Worm (Caenorhabditis elegans): ENCODE measurements around the gene F40G12.5.
"Not testable (repeated sequence)": the region's sequence is repeated elsewhere in the genome, so short reads cannot be mapped to it uniquely, and the experiment has no call there.

DNA sequence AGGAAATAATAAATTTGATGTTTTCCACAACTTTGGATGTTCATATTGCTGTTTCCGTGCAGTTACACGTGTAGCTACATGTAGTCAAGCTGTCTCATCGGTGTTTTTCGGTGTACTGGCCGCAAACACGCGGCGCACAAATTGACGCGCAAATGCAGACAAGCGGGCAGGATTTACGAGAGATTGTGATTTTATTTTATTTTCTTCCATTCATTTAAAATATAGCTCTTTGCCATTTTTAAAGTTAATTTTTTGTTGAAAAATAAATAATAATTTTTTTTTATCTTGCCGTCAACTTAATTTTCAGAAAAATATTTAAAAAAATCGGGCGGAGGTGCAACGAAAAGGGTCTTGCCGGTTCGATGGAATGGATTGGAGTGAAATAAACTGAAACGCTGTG is 3.6 kb upstream of the F40G12.5 start, which contains the start of gene F40G12.7:
- TF ChIP-seq W03F9.2, him-1, dao-5 (tag; optimal IDR thresholded peaks at IDR 0.05): not testable (repeated sequence)

Data from whole organism, L4/young adult.